Worm (Caenorhabditis elegans): Measurements from ENCODE around the gene emb-4.
A peak's percentile ranks its signal among the peaks of the same experiment; 100 is the strongest.
"Not testable (repeated sequence)": the region's sequence is repeated elsewhere in the genome, so short reads cannot be mapped to it uniquely, and the experiment has no call there.

DNA sequence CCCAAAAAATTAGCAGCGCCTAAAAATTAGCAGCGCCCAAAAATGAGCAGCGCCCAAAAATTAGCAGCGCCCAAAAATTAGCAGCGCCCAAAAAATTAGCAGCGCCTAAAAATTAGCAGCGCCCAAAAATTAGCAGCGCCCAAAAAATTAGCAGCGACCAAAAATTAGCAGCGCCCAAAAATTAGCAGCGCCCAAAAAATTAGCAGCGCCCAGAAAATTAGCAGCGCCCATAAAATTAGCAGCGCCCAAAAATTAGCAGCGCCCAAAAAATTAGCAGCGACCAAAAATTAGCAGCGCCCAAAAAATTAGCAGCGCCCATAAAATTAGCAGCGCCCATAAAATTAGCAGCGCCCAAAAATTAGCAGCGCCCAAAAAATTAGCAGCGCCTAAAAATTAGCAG, 11.8 kb downstream of the emb-4 start:
- TF ChIP-seq snpc-4 (tag; optimal IDR thresholded peaks at IDR 0.05); aha-1 (tag); jun-1 (tag; optimal IDR thresholded peaks at IDR 0.05); arid-1 (GFP tag; conservative IDR thresholded peaks at IDR 0.05); spr-3 (GFP tag; optimal IDR thresholded peaks at IDR 0.05); unc-62 (GFP tag; optimal IDR thresholded peaks at IDR 0.05 in 1 of 2); unc-62 (tag; optimal IDR thresholded peaks at IDR 0.05); unc-39 (tag; optimal IDR thresholded peaks at IDR 0.05); daf-12 (tag; optimal IDR thresholded peaks at IDR 0.05); lin-13 (GFP tag; optimal IDR thresholded peaks at IDR 0.05); nhr-237 (tag; optimal IDR thresholded peaks at IDR 0.05); mdl-1 (tag; optimal IDR thresholded peaks at IDR 0.05); nhr-25 (tag; optimal IDR thresholded peaks at IDR 0.05; ENCODE audit: borderline replicate concordance, insufficient read depth); pha-4 (tag; optimal IDR thresholded peaks at IDR 0.05): not testable (repeated sequence)
- TF ChIP-seq D1046.2 (GFP tag; IDR thresholded peaks at IDR 0.05) (peak; percentile 43; the same call in 1 of the 2 replicates), pha-4 (GFP tag; IDR thresholded peaks at IDR 0.05) (peak; percentile 45; the same call in 1 of the 2 replicates)
